Worm (Caenorhabditis elegans) whole organism, L4 larva: ENCODE results near the gene nsph-4.1.

ENCODE experiments used
- R02D3.7 ChIP-seq: fragments of 150-350 bp; sonication (generic microtip); optimal IDR thresholded peaks from 3 replicates; lab custom pipeline; 2014; ENCODE audit warnings: missing biosample characterization, missing genetic modification characterization
- nhr-111 ChIP-seq: fragments of 200-800 bp; sonication (Bioruptor generic); optimal IDR thresholded peaks from 2 replicates; lab custom pipeline; 2018; ENCODE audit warnings: mild to moderate bottlenecking, missing genetic modification characterization, missing compliant biosample characterization
- nhr-237 ChIP-seq: sonication (generic microtip); optimal IDR thresholded peaks from 2 replicates; lab custom pipeline; 2017; ENCODE audit warnings: missing biosample characterization, missing genetic modification characterization

- no peak for TF ChIP-seq nhr-237 (tag; lab: Kevin White, UChicago)
- TF ChIP-seq nhr-111 (GFP tag; lab: Kevin White, UChicago), result no peak
- no peak for TF ChIP-seq R02D3.7 (tag; lab: Kevin White, UChicago)
These were observed 19.9 kb upstream of the nsph-4.1 start for ce11 chrIV:5206716-5207115.
